Fruit fly (Drosophila melanogaster) whole organism, embryonic: ENCODE measurements around the gene Rnp4F.

Experiments
- CG10209 ChIP-seq: fragments of 200-800 bp; sonication (Bioruptor generic); optimal IDR thresholded peaks from 3 replicates; lab custom pipeline; 2017; ENCODE audit warnings: missing biosample characterization, mild to moderate bottlenecking, missing genetic modification characterization, missing genetic modification reagents
- CG31388 ChIP-seq: fragments of 200-800 bp; sonication (Bioruptor generic); optimal IDR thresholded peaks from 2 replicates; lab custom pipeline; 2016; ENCODE audit warnings: missing biosample characterization, missing genetic modification characterization
- CG4282 ChIP-seq: fragments of 200-800 bp; sonication (Bioruptor generic); optimal IDR thresholded peaks from 2 replicates; lab custom pipeline; 2016; ENCODE audit warnings: missing biosample characterization, missing genetic modification characterization
- CG4617 ChIP-seq: fragments of 200-800 bp; sonication (Bioruptor generic); optimal IDR thresholded peaks from 3 replicates; lab custom pipeline; 2016; ENCODE audit warnings: missing biosample characterization, missing genetic modification characterization, borderline replicate concordance
- MESR4 ChIP-seq: fragments of 200-800 bp; sonication (Bioruptor generic); optimal IDR thresholded peaks from 2 replicates; lab custom pipeline; 2018; ENCODE audit warnings: missing biosample characterization, mild to moderate bottlenecking, missing genetic modification characterization, moderate library complexity
- NC2α ChIP-seq: fragments of 200-800 bp; sonication (Bioruptor generic); optimal IDR thresholded peaks from 2 replicates; lab custom pipeline; 2016; ENCODE audit warnings: missing biosample characterization, missing genetic modification characterization
- abd-A ChIP-seq: fragments of 200-800 bp; sonication (Bioruptor generic); optimal IDR thresholded peaks from 3 replicates; lab custom pipeline; 2019; ENCODE audit warnings: missing biosample characterization, mild to moderate bottlenecking, missing genetic modification characterization, moderate library complexity

dm6 chrX:5299957-5300356 is 22.5 kb downstream of the Rnp4F start:
- TF ChIP-seq CG10209 = no peak
- no peak for TF ChIP-seq NC2α (GFP tag; lab: Kevin White, UChicago)
- no peak for TF ChIP-seq CG4282 (GFP tag; lab: Kevin White, UChicago)
- no peak for TF ChIP-seq CG31388 (GFP tag; lab: Kevin White, UChicago)
- TF ChIP-seq CG4617 (GFP tag; lab: Kevin White, UChicago) = no peak
- no peak for TF ChIP-seq MESR4 (GFP tag; lab: Kevin White, UChicago)
- TF ChIP-seq abd-A = no peak
